Worm (Caenorhabditis elegans): ENCODE measurements around the gene fbxa-151.
A peak's percentile ranks its signal among the peaks of the same experiment; 100 is the strongest.

- TF ChIP-seq rnt-1 (tag; optimal IDR thresholded peaks at IDR 0.05) = no peak
- TF ChIP-seq ceh-6 (GFP tag; optimal IDR thresholded peaks at IDR 0.05) = no peak
- no peak for TF ChIP-seq pha-4 (tag; optimal IDR thresholded peaks at IDR 0.05)
- TF ChIP-seq lin-11 (tag; optimal IDR thresholded peaks at IDR 0.05) = no peak
- TF ChIP-seq tbx-2 (tag; optimal IDR thresholded peaks at IDR 0.05) = peak; percentile 14
- TF ChIP-seq pqm-1 (tag; optimal IDR thresholded peaks at IDR 0.05) = no peak
Observed at ce11 chrIII:1226256-1226655, 40.4 kb downstream of the fbxa-151 start.
